Worm (Caenorhabditis elegans): ENCODE measurements around the gene aakb-1.
A peak's percentile ranks its signal among the peaks of the same experiment; 100 is the strongest.

The aakb-1 gene

ce11 chrX:13768562-13768961 is 13.0 kb downstream of the aakb-1 start:
- TF ChIP-seq mdl-1 (tag; optimal IDR thresholded peaks at IDR 0.05) (peak in 1 of 2 experiments; percentile 45), nhr-42 (GFP tag; IDR thresholded peaks at IDR 0.05) (no peak), pha-4 (GFP tag; IDR thresholded peaks at IDR 0.05) (no peak), pha-4 (tag; optimal IDR thresholded peaks at IDR 0.05) (no peak), daf-12 (tag; optimal IDR thresholded peaks at IDR 0.05) (no peak), lim-7 (GFP tag; IDR thresholded peaks at IDR 0.05) (no peak), madf-9 (GFP tag; conservative IDR thresholded peaks at IDR 0.05) (no peak), dmd-6 (GFP tag; IDR thresholded peaks at IDR 0.05) (peak; percentile 44), php-3 (GFP tag; IDR thresholded peaks at IDR 0.05) (no peak), egl-43 (GFP tag; IDR thresholded peaks at IDR 0.05) (no peak), saeg-2 (GFP tag; IDR thresholded peaks at IDR 0.05) (no peak), spr-3 (GFP tag; optimal IDR thresholded peaks at IDR 0.05) (no peak), ceh-32 (tag; optimal IDR thresholded peaks at IDR 0.05; ENCODE audit: poor library complexity) (no peak), unc-62 (GFP tag; optimal IDR thresholded peaks at IDR 0.05 in 1 of 2) (peak in 1 of 2 experiments; percentile 50), unc-62 (tag; optimal IDR thresholded peaks at IDR 0.05) (no peak), zfp-3 (GFP tag; conservative IDR thresholded peaks at IDR 0.05) (no peak), hlh-11 (tag; optimal IDR thresholded peaks at IDR 0.05) (peak; percentile 22), cey-2 (tag; optimal IDR thresholded peaks at IDR 0.05; ENCODE audit: borderline replicate concordance, insufficient read depth) (no peak), fos-1 (tag; optimal IDR thresholded peaks at IDR 0.05) (no peak), F26F4.8 (GFP tag; conservative IDR thresholded peaks at IDR 0.05) (no peak), R02D3.7 (tag; optimal IDR thresholded peaks at IDR 0.05) (no peak), ZK546.5 (tag; optimal IDR thresholded peaks at IDR 0.05) (no peak), F10B5.3 (tag; optimal IDR thresholded peaks at IDR 0.05) (no peak), ztf-11 (tag; optimal IDR thresholded peaks at IDR 0.05) (no peak), pqm-1 (tag; optimal IDR thresholded peaks at IDR 0.05) (no peak), nhr-28 (tag; optimal IDR thresholded peaks at IDR 0.05) (no peak), nhr-11 (tag; optimal IDR thresholded peaks at IDR 0.05) (no peak), jun-1 (tag; optimal IDR thresholded peaks at IDR 0.05) (no peak), sdz-12 (GFP tag; optimal IDR thresholded peaks at IDR 0.05) (no peak), arid-1 (GFP tag; conservative IDR thresholded peaks at IDR 0.05) (no peak), fkh-10 (GFP tag; optimal IDR thresholded peaks at IDR 0.05) (peak; percentile 96), snpc-1.2 (GFP tag; IDR thresholded peaks at IDR 0.05) (no peak), mxl-3 (GFP tag; optimal IDR thresholded peaks at IDR 0.05) (peak; percentile 7), nhr-10 (tag; optimal IDR thresholded peaks at IDR 0.05) (no peak), zip-2 (tag; optimal IDR thresholded peaks at IDR 0.05) (no peak), skn-1 (tag; optimal IDR thresholded peaks at IDR 0.05) (no peak), F49E8.2 (tag; optimal IDR thresholded peaks at IDR 0.05; ENCODE audit: borderline replicate concordance) (no peak), zip-11 (GFP tag; IDR thresholded peaks at IDR 0.05) (no peak), lin-39 (tag; optimal IDR thresholded peaks at IDR 0.05) (peak; percentile 35), tag-97 (GFP tag; IDR thresholded peaks at IDR 0.05) (no peak), nhr-102 (tag; optimal IDR thresholded peaks at IDR 0.05) (no peak), Y5F2A.4 (GFP tag; optimal IDR thresholded peaks at IDR 0.05) (no peak), aha-1 (tag) (no peak), daf-19 (GFP tag; conservative IDR thresholded peaks at IDR 0.05) (no peak), F44E2.7 (GFP tag; IDR thresholded peaks at IDR 0.05) (no peak), nhr-76 (tag; optimal IDR thresholded peaks at IDR 0.05) (no peak), lsy-2 (tag; optimal IDR thresholded peaks at IDR 0.05) (peak; percentile 32 to 64), nhr-77 (tag; optimal IDR thresholded peaks at IDR 0.05) (no peak), ces-1 (GFP tag; optimal IDR thresholded peaks at IDR 0.05) (peak; percentile 49), ceh-20 (GFP tag; IDR thresholded peaks at IDR 0.05) (no peak), Y75B8A.6 (GFP tag; IDR thresholded peaks at IDR 0.05) (no peak), ceh-62 (tag; optimal IDR thresholded peaks at IDR 0.05) (no peak), ctbp-1 (GFP tag; IDR thresholded peaks at IDR 0.05) (peak; percentile 56), ama-1 (optimal IDR thresholded peaks at IDR 0.05) (peak; percentile 16)
